Fruit fly (Drosophila melanogaster): ENCODE data around the gene CG18789.

DNA sequence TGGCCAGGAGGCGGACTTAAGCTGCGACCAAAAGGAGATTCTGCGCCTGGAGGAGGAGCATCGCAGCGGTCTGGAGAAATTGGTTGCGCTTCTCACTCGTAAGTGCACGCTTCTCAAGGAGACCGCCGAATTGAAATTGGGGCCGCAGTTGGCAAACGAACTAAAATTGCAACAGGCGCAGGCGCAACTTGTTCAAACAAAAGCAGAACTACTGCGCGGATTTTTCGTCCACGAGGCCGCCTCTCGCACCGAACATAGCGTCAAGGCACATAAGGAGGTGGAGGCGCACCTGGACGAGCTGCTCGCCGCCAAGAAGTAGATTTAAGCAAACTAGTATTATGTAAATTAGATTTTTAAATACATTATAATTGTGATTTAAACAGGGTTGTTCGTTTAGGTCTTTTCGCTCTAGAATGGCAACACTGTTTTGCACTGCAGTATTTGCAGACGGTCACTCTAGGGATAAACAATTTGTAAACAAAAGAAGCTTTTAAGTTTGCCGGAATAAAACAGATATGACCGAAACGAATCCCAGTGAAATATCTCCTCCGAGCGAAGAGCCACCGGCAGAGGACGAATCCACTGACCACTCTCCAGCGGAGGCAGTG is 4.7 kb downstream of the CG18789 start, which contains the start of gene escl:
- peak; percentile 55 for TF ChIP-seq ewg (GFP tag; optimal IDR thresholded peaks at IDR 0.05)
- no peak for TF ChIP-seq CG9609 (GFP tag; optimal IDR thresholded peaks at IDR 0.05)
- no peak for TF ChIP-seq CG31388 (GFP tag; optimal IDR thresholded peaks at IDR 0.05)
- no peak for TF ChIP-seq Chrac-16 (GFP tag; optimal IDR thresholded peaks at IDR 0.05)
- TF ChIP-seq exex (tag; optimal IDR thresholded peaks at IDR 0.05), result no peak
- no peak for TF ChIP-seq ems (GFP tag; optimal IDR thresholded peaks at IDR 0.05)
- no peak for TF ChIP-seq Dbx (GFP tag; IDR thresholded peaks at IDR 0.05)
- TF ChIP-seq aop (GFP tag; IDR thresholded peaks at IDR 0.05), result no peak
